Worm (Caenorhabditis elegans): ENCODE data around the gene srh-229.

srh-229 gene

ce11 chrV:7545187-7545586 is 41.0 kb upstream of the srh-229 start, which contains the start of the genes C54F6.19 and nhx-3:
Gene C54F6.19 (plus strand): TSS chrV:7545487.
Gene nhx-3 (minus strand): TSS chrV:7545523.
- TF ChIP-seq F13H6.1 (tag; optimal IDR thresholded peaks at IDR 0.05) (no peak), dmd-4 (tag; optimal IDR thresholded peaks at IDR 0.05) (no peak)

DNA sequence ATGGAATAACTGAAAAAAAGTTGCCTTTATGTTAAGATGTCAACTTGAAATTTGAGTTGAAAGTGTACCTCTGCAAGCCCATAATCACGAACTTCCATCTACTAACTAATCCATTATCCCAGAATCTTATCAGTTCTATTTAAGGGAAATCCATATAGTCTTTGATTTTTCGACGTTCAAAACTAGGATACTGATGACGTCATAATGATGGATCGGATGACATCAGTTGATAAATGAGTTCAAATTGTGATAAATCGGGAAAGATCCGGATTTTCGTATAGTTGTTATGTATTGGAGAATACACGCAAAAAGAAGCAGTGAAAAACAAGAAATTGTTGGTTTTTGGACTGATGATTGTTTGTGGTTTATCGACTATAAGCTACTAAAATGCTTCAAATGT is 39.6 kb upstream of the srh-229 start:
- TF ChIP-seq nhr-21 (tag; optimal IDR thresholded peaks at IDR 0.05), result peak; percentile 69
- TF ChIP-seq nhr-12 (tag; optimal IDR thresholded peaks at IDR 0.05), result no peak
- no peak for TF ChIP-seq elt-1 (tag; optimal IDR thresholded peaks at IDR 0.05)
- no peak for TF ChIP-seq F13H6.1 (tag; optimal IDR thresholded peaks at IDR 0.05)
- no peak for TF ChIP-seq ama-1 (optimal IDR thresholded peaks at IDR 0.05)
- TF ChIP-seq sma-9 (GFP tag; optimal IDR thresholded peaks at IDR 0.05), result peak; percentile 2
- no peak for TF ChIP-seq sma-9 (tag; optimal IDR thresholded peaks at IDR 0.05)
- no peak for TF ChIP-seq nhr-25 (tag; optimal IDR thresholded peaks at IDR 0.05)
- no peak for TF ChIP-seq zag-1 (tag; optimal IDR thresholded peaks at IDR 0.05)
- no peak for TF ChIP-seq lin-11 (tag; optimal IDR thresholded peaks at IDR 0.05)
- TF ChIP-seq lin-39 (tag; optimal IDR thresholded peaks at IDR 0.05), result no peak

DNA sequence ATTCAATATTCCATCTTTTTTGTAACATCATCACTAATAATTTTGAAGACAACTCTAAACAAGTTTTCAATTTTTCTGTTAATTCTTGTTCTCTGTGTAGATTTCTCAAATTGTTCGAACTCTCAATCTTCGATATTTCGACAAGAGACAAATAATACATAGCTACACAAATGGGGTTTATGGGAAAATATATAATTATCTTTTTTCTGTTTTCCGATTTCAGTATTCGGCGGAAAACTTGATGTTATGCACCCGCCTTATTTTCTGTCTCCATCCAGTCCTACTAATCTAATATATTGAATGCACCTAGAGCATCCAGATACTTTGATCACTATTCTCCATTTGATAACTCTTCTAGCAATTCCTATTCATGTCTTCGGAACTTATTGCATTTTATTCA is 34.8 kb upstream of the srh-229 start, which contains the start of gene srh-268:
srh-268 (plus strand) TSS at position 301 of the 400 bp plus-strand sequence.
- TF ChIP-seq mdl-1 (tag; optimal IDR thresholded peaks at IDR 0.05) (no peak), unc-39 (tag; optimal IDR thresholded peaks at IDR 0.05) (no peak), egl-27 (tag; optimal IDR thresholded peaks at IDR 0.05) (no peak), ceh-16 (tag; optimal IDR thresholded peaks at IDR 0.05) (no peak), gmeb-1 (tag; optimal IDR thresholded peaks at IDR 0.05) (no peak), sem-4 (tag; optimal IDR thresholded peaks at IDR 0.05) (no peak), zag-1 (tag; optimal IDR thresholded peaks at IDR 0.05) (no peak), mbf-1 (tag; optimal IDR thresholded peaks at IDR 0.05) (no peak), nhr-12 (tag; optimal IDR thresholded peaks at IDR 0.05) (no peak)

- TF ChIP-seq nhr-12 (tag; optimal IDR thresholded peaks at IDR 0.05) (no peak), unc-62 (GFP tag; optimal IDR thresholded peaks at IDR 0.05) (no peak), nhr-6 (tag; optimal IDR thresholded peaks at IDR 0.05) (no peak), crh-2 (tag; optimal IDR thresholded peaks at IDR 0.05) (no peak), elt-1 (tag; optimal IDR thresholded peaks at IDR 0.05) (no peak), nhr-23 (tag; optimal IDR thresholded peaks at IDR 0.05) (no peak), ztf-4 (tag; optimal IDR thresholded peaks at IDR 0.05) (no peak), gmeb-1 (tag; optimal IDR thresholded peaks at IDR 0.05) (no peak), Y55F3AM.14 (GFP tag; optimal IDR thresholded peaks at IDR 0.05) (no peak), unc-55 (GFP tag; optimal IDR thresholded peaks at IDR 0.05) (no peak), blmp-1 (tag; optimal IDR thresholded peaks at IDR 0.05; ENCODE audit: insufficient read depth) (no peak), unc-39 (tag; optimal IDR thresholded peaks at IDR 0.05) (no peak), skn-1 (tag; optimal IDR thresholded peaks at IDR 0.05) (no peak), sma-3 (GFP tag; optimal IDR thresholded peaks at IDR 0.05) (no peak), mab-5 (tag; optimal IDR thresholded peaks at IDR 0.05) (no peak), nhr-25 (tag; optimal IDR thresholded peaks at IDR 0.05) (no peak), mdl-1 (tag; optimal IDR thresholded peaks at IDR 0.05) (no peak), nhr-11 (tag; optimal IDR thresholded peaks at IDR 0.05) (no peak), nhr-10 (tag; optimal IDR thresholded peaks at IDR 0.05) (no peak), ceh-82 (tag; optimal IDR thresholded peaks at IDR 0.05) (no peak)
These were observed 33.8 kb upstream of the srh-229 start, which contains the start of gene C54F6.12 for ce11 chrV:7538018-7538417. Gene C54F6.12 (minus strand): TSS chrV:7538118.

ce11 chrV:7532947-7533346 is 28.8 kb upstream of the srh-229 start, which contains the start of gene C54F6.3:
Gene C54F6.3 (plus strand): TSS chrV:7533247.
- no peak for TF ChIP-seq unc-62 (GFP tag; optimal IDR thresholded peaks at IDR 0.05)

DNA sequence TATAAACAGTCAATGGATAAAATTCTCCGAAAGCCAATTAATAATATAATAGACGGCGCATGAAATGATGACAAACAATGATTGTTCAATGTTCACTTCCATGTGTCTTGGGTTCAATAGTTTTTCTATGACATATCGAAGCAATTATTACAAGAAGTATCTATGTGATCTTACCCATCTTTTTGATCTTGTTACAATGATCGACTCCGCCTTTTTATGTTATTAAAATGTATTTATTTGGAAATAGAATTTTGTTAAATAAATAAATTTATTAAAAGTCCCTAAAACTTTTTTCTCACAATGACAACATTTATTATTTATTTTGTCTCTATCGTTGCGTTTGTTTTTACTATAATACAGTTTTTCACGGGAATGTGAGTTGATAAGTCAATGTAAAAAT is 25.7 kb upstream of the srh-229 start, which contains the start of gene swt-2:
swt-2 (plus strand) TSS at position 301 of the 400 bp plus-strand sequence.
- no peak for TF ChIP-seq sma-9 (GFP tag; optimal IDR thresholded peaks at IDR 0.05)
- no peak for TF ChIP-seq sma-9 (tag; optimal IDR thresholded peaks at IDR 0.05)

Measured in whole organism, L2 larva.